Worm (Caenorhabditis elegans) whole organism, early embryonic: Measurements from ENCODE around the gene flcn-1.

Experiments used
- F13C5.2 ChIP-seq: sonication (generic microtip); optimal IDR thresholded peaks from 2 replicates; lab custom pipeline; 2017; ENCODE audit warnings: mild to moderate bottlenecking, missing genetic modification characterization, inconsistent platforms, missing compliant biosample characterization
- aly-1 ChIP-seq: sonication (generic microtip); optimal IDR thresholded peaks from 2 replicates; lab custom pipeline; 2016; ENCODE audit warnings: missing genetic modification characterization, missing compliant biosample characterization
- ama-1 ChIP-seq: fragments of 150-350 bp; optimal IDR thresholded peaks from 2 replicates; lab custom pipeline; 2014
- ceh-13 ChIP-seq: fragments of 200-800 bp; sonication (Bioruptor generic); optimal IDR thresholded peaks from 2 replicates; lab custom pipeline; 2018; ENCODE audit warnings: mild to moderate bottlenecking, missing genetic modification characterization, missing compliant biosample characterization
- ets-7 ChIP-seq: sonication (generic microtip); optimal IDR thresholded peaks from 2 replicates; lab custom pipeline; 2016; ENCODE audit warnings: missing genotype, missing genetic modification characterization, missing compliant biosample characterization
- flt-1 ChIP-seq: fragments of 200-800 bp; sonication (Bioruptor generic); IDR thresholded peaks from 2 replicates; pipeline ENCODE4 v1.3.6; 2022; ENCODE audit warnings: missing genetic modification characterization, missing compliant biosample characterization
- hnd-1 ChIP-seq: sonication (generic microtip); optimal IDR thresholded peaks from 2 replicates; lab custom pipeline; 2016; ENCODE audit warnings: missing genetic modification characterization, missing compliant biosample characterization
- pes-1 ChIP-seq: fragments of 200-800 bp; sonication (Bioruptor generic); IDR thresholded peaks from 2 replicates; pipeline ENCODE4 v1.3.6; 2022; ENCODE audit warnings: missing genetic modification reagents, missing genetic modification characterization, missing compliant biosample characterization
- scrt-1 ChIP-seq: fragments of 200-800 bp; sonication (Bioruptor generic); IDR thresholded peaks from 2 replicates; pipeline ENCODE4 v1.3.6; 2022; ENCODE audit warnings: missing genetic modification characterization, missing compliant biosample characterization
- tbx-11 ChIP-seq: fragments of 200-800 bp; sonication (Bioruptor generic); IDR thresholded peaks from 2 replicates; pipeline ENCODE4 v1.3.6; 2022; ENCODE audit warnings: missing genetic modification characterization, missing compliant biosample characterization
- tra-4 ChIP-seq: sonication (generic microtip); optimal IDR thresholded peaks from 2 replicates; lab custom pipeline; 2017; ENCODE audit warnings: missing genetic modification characterization, missing compliant biosample characterization

ce11 chrII:6941520-6941919 lies 13.0 kb downstream of the flcn-1 start:
- TF ChIP-seq pes-1 (GFP tag; lab: Robert Waterston, UW) (no peak), aly-1 (tag; lab: Kevin White, UChicago) (no peak), F13C5.2 (tag; lab: Kevin White, UChicago) (no peak), ama-1 (lab: Kevin White, UChicago) (no peak), tbx-11 (no peak), hnd-1 (tag; lab: Kevin White, UChicago) (no peak), tra-4 (tag; lab: Kevin White, UChicago) (no peak), ceh-13 (GFP tag; lab: Kevin White, UChicago) (no peak), ets-7 (tag; lab: Kevin White, UChicago) (no peak), scrt-1 (GFP tag; lab: Robert Waterston, UW) (no peak), flt-1 (GFP tag; lab: Robert Waterston, UW) (no peak)
